Fruit fly (Drosophila melanogaster): Measurements from ENCODE around the gene mRpL13.

mRpL13 gene

DNA sequence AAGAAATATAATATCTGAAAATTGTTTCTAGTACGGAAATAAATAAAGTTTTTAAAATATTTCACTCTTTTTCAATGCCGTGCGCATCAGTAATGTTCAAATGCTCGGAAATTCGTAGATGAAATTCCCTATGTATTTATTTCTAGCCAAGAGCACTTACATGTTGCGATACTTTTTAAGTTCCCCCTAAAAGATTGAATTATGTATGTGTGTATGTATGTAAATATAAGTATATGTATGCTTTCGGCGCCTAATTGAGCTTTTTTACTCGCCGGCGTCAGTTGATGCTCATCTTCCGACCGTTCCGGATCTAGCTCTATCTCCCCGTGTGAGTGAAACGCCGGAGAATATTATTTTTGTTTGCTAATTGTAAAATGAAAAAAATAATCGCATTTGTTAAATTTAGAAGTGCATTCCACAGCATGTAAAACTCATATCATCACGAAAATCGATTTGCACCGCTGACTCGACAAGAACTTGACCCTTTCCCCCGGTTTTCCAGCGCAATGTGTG lies 32.5 kb downstream of the mRpL13 start, which contains the start of gene Ugt36E1:
Gene Ugt36E1 (plus strand): TSS at position 275 of the 513 bp plus-strand sequence.
- TF ChIP-seq Abd-B (GFP tag; optimal IDR thresholded peaks at IDR 0.05) (no peak), tai (GFP tag; optimal IDR thresholded peaks at IDR 0.05) (no peak), OdsH (GFP tag; optimal IDR thresholded peaks at IDR 0.05) (no peak), Hr83 (GFP tag; optimal IDR thresholded peaks at IDR 0.05; ENCODE audit: poor library complexity, severe bottlenecking) (no peak), GATAd (GFP tag; optimal IDR thresholded peaks at IDR 0.05) (no peak)

DNA sequence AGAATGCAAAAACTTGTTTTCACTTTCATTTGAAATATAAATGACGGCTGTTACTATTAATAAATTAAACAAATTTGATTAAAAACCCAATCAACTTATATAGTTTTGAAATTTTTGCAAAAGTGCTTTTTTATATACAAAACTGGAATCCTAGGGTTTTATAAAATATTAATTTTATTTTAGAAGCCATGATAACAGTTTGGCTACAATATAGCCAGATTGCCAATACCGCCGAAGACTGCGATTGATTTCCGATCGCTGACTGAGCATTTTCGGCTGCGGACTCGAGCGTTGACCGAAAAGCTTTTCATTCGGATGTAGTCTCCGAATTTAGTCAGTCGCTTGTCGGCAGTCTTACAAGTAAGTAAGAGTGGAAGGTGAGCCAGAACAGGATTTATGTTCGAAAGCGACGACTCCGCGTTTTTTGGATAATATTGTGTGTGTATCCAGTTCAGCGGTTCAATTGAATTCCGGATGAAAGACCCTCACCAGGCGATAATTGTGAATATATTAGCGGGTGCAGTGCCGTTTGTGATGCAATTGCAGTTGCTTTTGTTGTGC lies 35.7 kb downstream of the mRpL13 start, which contains the start of gene Ugt36D1:
Gene Ugt36D1 (plus strand): TSS at position 306 of the 561 bp plus-strand sequence.
- no peak for TF ChIP-seq dl (GFP tag; optimal IDR thresholded peaks at IDR 0.05; ENCODE audit: insufficient read depth in 1 of 2, partially characterized antibody in 2 of 2)
- TF ChIP-seq Hnf4 (GFP tag; optimal IDR thresholded peaks at IDR 0.05) = peak; percentile 66
- no peak for TF ChIP-seq Rel (GFP tag; optimal IDR thresholded peaks at IDR 0.05)
- TF ChIP-seq Rel (tag; optimal IDR thresholded peaks at IDR 0.05) = peak; percentile 51
- TF ChIP-seq pan (optimal IDR thresholded peaks at IDR 0.05) = no peak
- TF ChIP-seq CG32264 (GFP tag; optimal IDR thresholded peaks at IDR 0.05) = no peak
- TF ChIP-seq foxo (GFP tag; optimal IDR thresholded peaks at IDR 0.05) = peak in 1 of 2 experiments; percentile 5
- no peak for TF ChIP-seq sv (GFP tag; optimal IDR thresholded peaks at IDR 0.05)
- peak; percentile 40 for TF ChIP-seq br (GFP tag; optimal IDR thresholded peaks at IDR 0.05)
- TF ChIP-seq woc (GFP tag; optimal IDR thresholded peaks at IDR 0.05) = peak; percentile 75
- no peak for TF ChIP-seq sage (GFP tag; optimal IDR thresholded peaks at IDR 0.05)
- TF ChIP-seq ey (GFP tag; optimal IDR thresholded peaks at IDR 0.05) = no peak
- no peak for TF ChIP-seq brk (GFP tag; optimal IDR thresholded peaks at IDR 0.05)
- TF ChIP-seq tai (GFP tag; optimal IDR thresholded peaks at IDR 0.05) = no peak
- no peak for TF ChIP-seq Dfd (GFP tag; optimal IDR thresholded peaks at IDR 0.05)
- no peak for TF ChIP-seq dmrt93B (GFP tag; optimal IDR thresholded peaks at IDR 0.05)
- no peak for TF ChIP-seq Mio (GFP tag; optimal IDR thresholded peaks at IDR 0.05)
- TF ChIP-seq Hr83 (GFP tag; optimal IDR thresholded peaks at IDR 0.05; ENCODE audit: poor library complexity, severe bottlenecking) = peak; percentile 75
- TF ChIP-seq N (GFP tag; optimal IDR thresholded peaks at IDR 0.05) = no peak
- no peak for TF ChIP-seq usp (GFP tag; optimal IDR thresholded peaks at IDR 0.05)
- no peak for TF ChIP-seq fru (GFP tag; optimal IDR thresholded peaks at IDR 0.05)
- TF ChIP-seq psq (GFP tag; optimal IDR thresholded peaks at IDR 0.05) = peak; percentile 18
- TF ChIP-seq CrebA (GFP tag; optimal IDR thresholded peaks at IDR 0.05; ENCODE audit: borderline replicate concordance) = no peak
- no peak for TF ChIP-seq dsf (GFP tag; optimal IDR thresholded peaks at IDR 0.05; ENCODE audit: borderline replicate concordance)
- no peak for TF ChIP-seq OdsH (GFP tag; optimal IDR thresholded peaks at IDR 0.05)
- peak; percentile 28 for TF ChIP-seq h (GFP tag; optimal IDR thresholded peaks at IDR 0.05)
- TF ChIP-seq jim (GFP tag; optimal IDR thresholded peaks at IDR 0.05) = no peak
- TF ChIP-seq Vsx2 (GFP tag; optimal IDR thresholded peaks at IDR 0.05; ENCODE audit: partially characterized antibody) = peak; percentile 81
- peak; percentile 30 for TF ChIP-seq rgr (GFP tag; optimal IDR thresholded peaks at IDR 0.05)
- peak; percentile 63 for TF ChIP-seq Dif (GFP tag; optimal IDR thresholded peaks at IDR 0.05; ENCODE audit: partially characterized antibody)
- TF ChIP-seq lola (GFP tag; optimal IDR thresholded peaks at IDR 0.05) = no peak
- no peak for TF ChIP-seq CG9705 (GFP tag; optimal IDR thresholded peaks at IDR 0.05)
- TF ChIP-seq Jra (GFP tag; optimal IDR thresholded peaks at IDR 0.05) = peak; percentile 22
- no peak for TF ChIP-seq Hr78 (GFP tag; optimal IDR thresholded peaks at IDR 0.05)
- TF ChIP-seq Myc (optimal IDR thresholded peaks at IDR 0.05) = peak; percentile 82
- TF ChIP-seq GATAd (GFP tag; optimal IDR thresholded peaks at IDR 0.05) = no peak
- TF ChIP-seq HLH106 (tag; optimal IDR thresholded peaks at IDR 0.05) = no peak
- peak; percentile 61 for TF ChIP-seq Sp1 (GFP tag; optimal IDR thresholded peaks at IDR 0.05)
- TF ChIP-seq Abd-B (GFP tag; optimal IDR thresholded peaks at IDR 0.05) = no peak
